Worm (Caenorhabditis elegans): Measurements from ENCODE around the gene let-756.

Gene let-756

ce11 chrIII:6411914-6412313, 5.0 kb downstream of the let-756 start, which contains the start of gene C05D11.5:
TSS of gene C05D11.5 (minus strand) at chrIII:6412014.
- TF ChIP-seq dve-1 (tag; optimal IDR thresholded peaks at IDR 0.05; ENCODE audit: insufficient read depth) (no peak), ama-1 (optimal IDR thresholded peaks at IDR 0.05) (no peak), gei-8 (GFP tag; optimal IDR thresholded peaks at IDR 0.05) (no peak), lin-15B (tag; optimal IDR thresholded peaks at IDR 0.05) (no peak), ceh-44 (GFP tag; IDR thresholded peaks at IDR 0.05) (no peak), lir-3 (tag; optimal IDR thresholded peaks at IDR 0.05) (no peak), egl-27 (tag; optimal IDR thresholded peaks at IDR 0.05) (no peak), lin-29 (GFP tag; IDR thresholded peaks at IDR 0.05) (no peak), F44E2.7 (GFP tag; IDR thresholded peaks at IDR 0.05) (no peak), saeg-2 (GFP tag; IDR thresholded peaks at IDR 0.05) (no peak), jun-1 (tag; optimal IDR thresholded peaks at IDR 0.05) (no peak), nhr-237 (tag; optimal IDR thresholded peaks at IDR 0.05) (no peak), attf-4 (tag; optimal IDR thresholded peaks at IDR 0.05) (no peak), pqm-1 (tag; optimal IDR thresholded peaks at IDR 0.05) (no peak), mep-1 (tag; optimal IDR thresholded peaks at IDR 0.05) (no peak)

ce11 chrIII:6415306-6415973, 8.5 kb downstream of the let-756 start, which contains the start of gene nas-4:
TSS of gene nas-4 (minus strand) at chrIII:6415656.
- TF ChIP-seq nhr-25 (tag; optimal IDR thresholded peaks at IDR 0.05; ENCODE audit: borderline replicate concordance, insufficient read depth) (no peak), lin-1 (GFP tag; IDR thresholded peaks at IDR 0.05) (no peak), egl-43 (GFP tag; IDR thresholded peaks at IDR 0.05) (no peak), R02D3.7 (tag; optimal IDR thresholded peaks at IDR 0.05) (no peak), lir-3 (tag; optimal IDR thresholded peaks at IDR 0.05) (no peak), pha-4 (GFP tag; IDR thresholded peaks at IDR 0.05) (no peak), pha-4 (tag; optimal IDR thresholded peaks at IDR 0.05) (no peak), nhr-6 (tag; optimal IDR thresholded peaks at IDR 0.05) (no peak), mes-2 (tag; optimal IDR thresholded peaks at IDR 0.05; ENCODE audit: poor library complexity, severe bottlenecking) (peak; percentile 41), unc-39 (tag; optimal IDR thresholded peaks at IDR 0.05) (no peak), arid-1 (GFP tag; conservative IDR thresholded peaks at IDR 0.05) (0 out of 2 replicates have a peak, but pooled peaks have one; percentile 18), hmg-1.1 (GFP tag; IDR thresholded peaks at IDR 0.05) (peak; percentile 43; the same call in 1 of the 2 replicates), nhr-76 (tag; optimal IDR thresholded peaks at IDR 0.05) (no peak), ceh-32 (tag; optimal IDR thresholded peaks at IDR 0.05; ENCODE audit: poor library complexity) (no peak), php-3 (GFP tag; IDR thresholded peaks at IDR 0.05) (no peak), hif-1 (tag; optimal IDR thresholded peaks at IDR 0.05) (no peak), nhr-42 (GFP tag; IDR thresholded peaks at IDR 0.05) (no peak), hlh-11 (tag; optimal IDR thresholded peaks at IDR 0.05) (peak; percentile 13), daf-8 (GFP tag; IDR thresholded peaks at IDR 0.05) (no peak), ZK337.2 (GFP tag; IDR thresholded peaks at IDR 0.05) (no peak), fos-1 (tag; optimal IDR thresholded peaks at IDR 0.05) (peak; percentile 28), lin-38 (GFP tag; IDR thresholded peaks at IDR 0.05) (peak; percentile 24; the same call in 1 of the 2 replicates), madf-9 (GFP tag; conservative IDR thresholded peaks at IDR 0.05) (no peak), aha-1 (tag) (no peak), T26A8.4 (GFP tag; IDR thresholded peaks at IDR 0.05) (no peak), unc-130 (GFP tag; optimal IDR thresholded peaks at IDR 0.05) (no peak), daf-19 (GFP tag; conservative IDR thresholded peaks at IDR 0.05) (no peak), nhr-77 (tag; optimal IDR thresholded peaks at IDR 0.05) (no peak), unc-62 (GFP tag; optimal IDR thresholded peaks at IDR 0.05 in 1 of 2) (peak in 1 of 2 experiments; percentile 56), unc-62 (tag; optimal IDR thresholded peaks at IDR 0.05) (no peak), mdt-29 (GFP tag; IDR thresholded peaks at IDR 0.05) (peak; percentile 35; the same call in 1 of the 2 replicates), nhr-10 (tag; optimal IDR thresholded peaks at IDR 0.05) (peak; percentile 70), daf-12 (tag; optimal IDR thresholded peaks at IDR 0.05) (no peak), nhr-48 (tag; optimal IDR thresholded peaks at IDR 0.05) (peak; percentile 41), duxl-1 (tag; optimal IDR thresholded peaks at IDR 0.05; ENCODE audit: poor library complexity) (no peak), D1046.2 (GFP tag; IDR thresholded peaks at IDR 0.05) (no peak)
